Fruit fly (Drosophila melanogaster) whole organism, embryonic: ENCODE data around the gene Cp16.

ENCODE experiments used
- Bteb2 ChIP-seq: fragments of 200-800 bp; sonication (Bioruptor generic); optimal IDR thresholded peaks from 2 replicates; lab custom pipeline; 2016; ENCODE audit warnings: missing biosample characterization, missing genetic modification characterization
- CG10654 ChIP-seq: fragments of 200-800 bp; sonication (Bioruptor generic); optimal IDR thresholded peaks from 2 replicates; lab custom pipeline; 2016; ENCODE audit warnings: missing biosample characterization, missing genetic modification characterization
- CG12104 ChIP-seq: fragments of 200-800 bp; sonication (Bioruptor generic); optimal IDR thresholded peaks from 3 replicates; lab custom pipeline; 2016; ENCODE audit warnings: missing biosample characterization, missing genetic modification characterization
- CG12219 ChIP-seq: fragments of 200-800 bp; sonication (Bioruptor generic); optimal IDR thresholded peaks from 3 replicates; lab custom pipeline; 2018; ENCODE audit warnings: missing biosample characterization, mild to moderate bottlenecking, missing genetic modification characterization
- CG15601 ChIP-seq: fragments of 200-800 bp; sonication (Bioruptor generic); optimal IDR thresholded peaks from 3 replicates; lab custom pipeline; 2019; ENCODE audit warnings: missing biosample characterization, mild to moderate bottlenecking, missing genetic modification characterization, moderate library complexity
- CG1647 ChIP-seq: fragments of 200-800 bp; sonication (Bioruptor generic); optimal IDR thresholded peaks from 3 replicates; lab custom pipeline; 2016; ENCODE audit warnings: missing biosample characterization, missing genetic modification characterization
- CG16863 ChIP-seq: fragments of 200-800 bp; sonication (Bioruptor generic); optimal IDR thresholded peaks from 3 replicates; lab custom pipeline; 2016; ENCODE audit warnings: missing biosample characterization, missing genetic modification characterization
- CG18262 ChIP-seq: fragments of 200-800 bp; optimal IDR thresholded peaks from 3 replicates; lab custom pipeline; 2019; ENCODE audit warnings: missing biosample characterization, mild to moderate bottlenecking, missing genetic modification characterization, moderate library complexity
- CG2120 ChIP-seq: fragments of 200-800 bp; sonication (Bioruptor generic); optimal IDR thresholded peaks from 3 replicates; lab custom pipeline; 2016; ENCODE audit warnings: missing biosample characterization, missing genetic modification characterization
- CG32767 ChIP-seq: fragments of 200-800 bp; sonication (Bioruptor generic); IDR thresholded peaks from 2 replicates; pipeline ENCODE4 v1.3.6; 2022; ENCODE audit warnings: missing biosample characterization, missing genetic modification characterization
- CG33213 ChIP-seq: fragments of 200-800 bp; sonication (Bioruptor generic); optimal IDR thresholded peaks from 3 replicates; lab custom pipeline; 2016; ENCODE audit warnings: missing biosample characterization, missing genetic modification characterization
- CG34376 ChIP-seq: fragments of 200-800 bp; sonication (Bioruptor generic); optimal IDR thresholded peaks from 2 replicates; lab custom pipeline; 2018; ENCODE audit warnings: missing biosample characterization, mild to moderate bottlenecking, missing genetic modification characterization
- CG42726 ChIP-seq: fragments of 200-800 bp; sonication (Bioruptor generic); IDR thresholded peaks from 2 replicates; pipeline ENCODE4 v1.3.6; 2022; ENCODE audit warnings: missing biosample characterization, missing genetic modification characterization; ENCODE audit not compliant: partially characterized antibody
- CG4617 ChIP-seq: fragments of 200-800 bp; sonication (Bioruptor generic); optimal IDR thresholded peaks from 3 replicates; lab custom pipeline; 2016; ENCODE audit warnings: missing biosample characterization, missing genetic modification characterization, borderline replicate concordance
- CG4820 ChIP-seq: fragments of 200-800 bp; sonication (Bioruptor generic); optimal IDR thresholded peaks from 3 replicates; lab custom pipeline; 2016; ENCODE audit warnings: missing biosample characterization, missing genetic modification characterization
- CG5245 ChIP-seq: fragments of 200-800 bp; sonication (Bioruptor generic); optimal IDR thresholded peaks from 3 replicates; lab custom pipeline; 2016; ENCODE audit warnings: missing biosample characterization, missing genetic modification characterization
- CG8281 ChIP-seq: fragments of 200-800 bp; sonication (Bioruptor generic); optimal IDR thresholded peaks from 2 replicates; lab custom pipeline; 2018; ENCODE audit warnings: missing biosample characterization, mild to moderate bottlenecking, missing genetic modification characterization, moderate library complexity
- CG8290 ChIP-seq, 3 experiments: fragments of 200-800 bp; sonication (Bioruptor generic); optimal IDR thresholded peaks; 2 replicates each; lab custom pipeline; 2016 to 2019; ENCODE audit warnings: missing biosample characterization in 3 of 3, missing genetic modification characterization in 3 of 3, mild to moderate bottlenecking in 2 of 3, moderate library complexity in 1 of 3
- CG9609 ChIP-seq: fragments of 200-800 bp; sonication (Bioruptor generic); optimal IDR thresholded peaks from 3 replicates; lab custom pipeline; 2016; ENCODE audit warnings: missing biosample characterization, missing genetic modification characterization
- CG9727 ChIP-seq: fragments of 200-800 bp; sonication (Bioruptor generic); optimal IDR thresholded peaks from 3 replicates; lab custom pipeline; 2017; ENCODE audit warnings: missing biosample characterization, mild to moderate bottlenecking, missing genetic modification characterization
- CkIIα-i1 ChIP-seq: fragments of 200-800 bp; sonication (Bioruptor generic); IDR thresholded peaks from 2 replicates; pipeline ENCODE4 v1.3.6; 2022; ENCODE audit warnings: missing biosample characterization, missing genetic modification characterization
- Dek ChIP-seq: fragments of 200-800 bp; sonication (Bioruptor generic); optimal IDR thresholded peaks from 3 replicates; lab custom pipeline; 2019; ENCODE audit warnings: missing biosample characterization, mild to moderate bottlenecking, missing genetic modification characterization, moderate library complexity
- Elba2 ChIP-seq: fragments of 200-800 bp; sonication (Bioruptor generic); optimal IDR thresholded peaks from 3 replicates; lab custom pipeline; 2016; ENCODE audit warnings: missing biosample characterization, missing genetic modification characterization
- Fer1 ChIP-seq: fragments of 200-800 bp; sonication (Bioruptor generic); optimal IDR thresholded peaks from 2 replicates; lab custom pipeline; 2017; ENCODE audit warnings: missing biosample characterization, mild to moderate bottlenecking, missing genetic modification characterization
- MTF-1 ChIP-seq: fragments of 200-800 bp; sonication (Bioruptor generic); optimal IDR thresholded peaks from 2 replicates; lab custom pipeline; 2018; ENCODE audit warnings: missing biosample characterization, mild to moderate bottlenecking, missing genetic modification characterization, borderline replicate concordance
- TFAM ChIP-seq: fragments of 200-800 bp; sonication (Bioruptor generic); optimal IDR thresholded peaks from 2 replicates; lab custom pipeline; 2017; ENCODE audit warnings: missing biosample characterization, missing genetic modification characterization, inconsistent platforms
- Taf1 ChIP-seq: fragments of 200-800 bp; sonication (Bioruptor generic); IDR thresholded peaks from 2 replicates; pipeline ENCODE4 v1.3.6; 2022; ENCODE audit warnings: missing biosample characterization, missing genetic modification characterization
- amos ChIP-seq: fragments of 200-800 bp; sonication (Bioruptor generic); IDR thresholded peaks from 2 replicates; pipeline ENCODE4 v1.3.6; 2022; ENCODE audit warnings: missing biosample characterization, missing genetic modification characterization; ENCODE audit not compliant: partially characterized antibody
- chm ChIP-seq: fragments of 200-800 bp; sonication (Bioruptor generic); IDR thresholded peaks from 2 replicates; pipeline ENCODE4 v1.3.6; 2022; ENCODE audit warnings: missing biosample characterization, missing genetic modification characterization
- ci ChIP-seq: fragments of 200-800 bp; sonication (Bioruptor generic); IDR thresholded peaks from 3 replicates; pipeline ENCODE4 v1.3.6; 2022; ENCODE audit warnings: missing biosample characterization, missing genetic modification characterization
- dm ChIP-seq: fragments of 200-800 bp; sonication (Bioruptor generic); optimal IDR thresholded peaks from 3 replicates; lab custom pipeline; 2016; ENCODE audit warnings: missing biosample characterization, missing genetic modification characterization
- eyg ChIP-seq: fragments of 200-800 bp; sonication (Bioruptor generic); optimal IDR thresholded peaks from 3 replicates; lab custom pipeline; 2016; ENCODE audit warnings: missing biosample characterization, missing genetic modification characterization
- fd64A ChIP-seq: fragments of 200-800 bp; sonication (Bioruptor generic); optimal IDR thresholded peaks from 3 replicates; lab custom pipeline; 2018; ENCODE audit warnings: missing biosample characterization, mild to moderate bottlenecking, missing genetic modification characterization
- inv ChIP-seq: fragments of 200-800 bp; sonication (Bioruptor generic); IDR thresholded peaks from 2 replicates; pipeline ENCODE4 v1.3.6; 2022; ENCODE audit warnings: missing biosample characterization, missing genetic modification characterization; ENCODE audit not compliant: partially characterized antibody
- jumu ChIP-seq: fragments of 200-800 bp; sonication (Bioruptor generic); optimal IDR thresholded peaks from 3 replicates; lab custom pipeline; 2016; ENCODE audit warnings: missing biosample characterization, missing genetic modification characterization
- onecut ChIP-seq: fragments of 200-800 bp; sonication (Bioruptor generic); IDR thresholded peaks from 2 replicates; pipeline ENCODE4 v1.3.6; 2022; ENCODE audit warnings: missing biosample characterization, missing genetic modification characterization
- org-1 ChIP-seq: fragments of 200-800 bp; sonication (Bioruptor generic); optimal IDR thresholded peaks from 2 replicates; lab custom pipeline; 2017; ENCODE audit warnings: missing biosample characterization, missing genetic modification characterization
- peb ChIP-seq: fragments of 200-800 bp; sonication (Bioruptor generic); IDR thresholded peaks from 2 replicates; pipeline ENCODE4 v1.3.6; 2022; ENCODE audit warnings: missing biosample characterization, missing genetic modification characterization
- pzg ChIP-seq: fragments of 200-800 bp; sonication (Bioruptor generic); optimal IDR thresholded peaks from 3 replicates; lab custom pipeline; 2018; ENCODE audit warnings: missing biosample characterization, mild to moderate bottlenecking, missing genetic modification characterization, moderate library complexity
- row ChIP-seq: fragments of 200-800 bp; sonication (Bioruptor generic); IDR thresholded peaks from 3 replicates; pipeline ENCODE4 v1.3.6; 2022; ENCODE audit warnings: missing biosample characterization, missing genetic modification characterization
- schlank ChIP-seq: fragments of 200-800 bp; sonication (Bioruptor generic); optimal IDR thresholded peaks from 2 replicates; lab custom pipeline; 2018; ENCODE audit warnings: missing biosample characterization, mild to moderate bottlenecking, missing genetic modification characterization
- sima ChIP-seq: fragments of 200-800 bp; sonication (Bioruptor generic); optimal IDR thresholded peaks from 2 replicates; lab custom pipeline; 2016; ENCODE audit warnings: missing biosample characterization, missing genetic modification characterization
- sisA ChIP-seq: fragments of 200-800 bp; sonication (Bioruptor generic); IDR thresholded peaks from 2 replicates; pipeline ENCODE4 v1.3.6; 2022; ENCODE audit warnings: missing biosample characterization, missing genetic modification characterization
- sna ChIP-seq: fragments of 200-800 bp; sonication (Bioruptor generic); IDR thresholded peaks from 2 replicates; pipeline ENCODE4 v1.3.6; 2022; ENCODE audit warnings: missing biosample characterization, missing genetic modification characterization; ENCODE audit not compliant: partially characterized antibody
- tap ChIP-seq: fragments of 200-800 bp; optimal IDR thresholded peaks from 3 replicates; lab custom pipeline; 2019; ENCODE audit warnings: missing biosample characterization, mild to moderate bottlenecking, missing genetic modification characterization, moderate library complexity
- tin ChIP-seq: fragments of 200-800 bp; sonication (Bioruptor generic); optimal IDR thresholded peaks from 3 replicates; lab custom pipeline; 2016; ENCODE audit warnings: missing biosample characterization, missing genetic modification characterization
- tx ChIP-seq: fragments of 200-800 bp; sonication (Bioruptor generic); optimal IDR thresholded peaks from 2 replicates; lab custom pipeline; 2016; ENCODE audit warnings: missing biosample characterization, missing genetic modification characterization
- vfl ChIP-seq: fragments of 200-800 bp; sonication (Bioruptor generic); optimal IDR thresholded peaks from 2 replicates; lab custom pipeline; 2016; ENCODE audit warnings: missing biosample characterization, missing genetic modification characterization
- vvl ChIP-seq: fragments of 200-800 bp; sonication (Bioruptor generic); IDR thresholded peaks from 2 replicates; pipeline ENCODE4 v1.3.6; 2022; ENCODE audit warnings: missing biosample characterization, missing genetic modification characterization
- zf30C ChIP-seq: fragments of 200-800 bp; sonication (Bioruptor generic); optimal IDR thresholded peaks from 3 replicates; lab custom pipeline; 2018; ENCODE audit warnings: missing biosample characterization, mild to moderate bottlenecking, missing genetic modification characterization

Gene Cp16

DNA sequence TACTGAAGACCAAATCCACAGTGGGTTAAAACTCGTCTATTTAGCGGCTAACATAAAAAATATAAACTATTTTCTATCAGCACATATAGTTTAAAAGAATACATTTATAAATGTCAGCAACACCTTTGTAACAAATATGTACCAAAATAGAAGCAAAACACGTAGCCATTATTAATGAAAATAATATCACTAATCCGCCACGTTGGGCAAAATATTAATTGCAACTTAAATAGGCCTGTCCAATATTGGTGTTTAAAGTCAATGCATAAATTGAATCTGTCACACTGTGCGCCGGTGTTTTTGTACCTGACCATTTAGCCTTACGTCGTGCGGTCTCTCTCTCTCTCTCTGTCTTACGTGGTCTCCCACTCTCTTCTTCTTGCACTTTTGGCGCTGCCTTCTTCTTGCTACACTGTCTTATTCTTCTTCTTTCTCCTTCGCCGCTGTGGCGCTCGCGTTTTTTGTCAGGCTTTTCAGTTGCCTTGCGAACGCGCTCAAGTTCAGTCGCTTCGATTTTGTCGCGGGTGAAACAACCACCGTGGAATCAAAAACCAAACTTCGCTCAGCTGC is 34.3 kb downstream of the Cp16 start (continued):
- TF ChIP-seq sna (GFP tag; lab: Robert Waterston, UW) = no peak
- peak; percentile 43; the same call in 1 of the 2 replicates for TF ChIP-seq inv (GFP tag; lab: Robert Waterston, UW)
- TF ChIP-seq CG32767 (GFP tag; lab: Robert Waterston, UW) = peak; percentile 96
- peak; percentile 92 for TF ChIP-seq tap (tag; lab: Kevin White, UChicago)
- peak; percentile 91 for TF ChIP-seq CG9727 (GFP tag; lab: Kevin White, UChicago)
- peak; percentile 66 for TF ChIP-seq CG34376 (GFP tag; lab: Kevin White, UChicago)
- TF ChIP-seq Dek (tag; lab: Kevin White, UChicago) = peak; percentile 96
- peak; percentile 98 for TF ChIP-seq Bteb2
- TF ChIP-seq onecut = peak; percentile 91
- peak; percentile 93 for TF ChIP-seq CG12104 (GFP tag; lab: Kevin White, UChicago)
- peak; percentile 97 for TF ChIP-seq vfl
- TF ChIP-seq eyg = peak; percentile 81
- TF ChIP-seq CG10654 (GFP tag; lab: Kevin White, UChicago) = peak; percentile 94
- peak; percentile 91 for TF ChIP-seq chm
- TF ChIP-seq CG16863 (GFP tag; lab: Kevin White, UChicago) = peak; percentile 98
- peak; percentile 26 for TF ChIP-seq pzg (GFP tag; lab: Kevin White, UChicago)
- peak; percentile 95 for TF ChIP-seq Taf1
- TF ChIP-seq fd64A (GFP tag; lab: Kevin White, UChicago) = peak; percentile 95
- peak; percentile 86 for TF ChIP-seq TFAM (GFP tag; lab: Kevin White, UChicago)
- TF ChIP-seq ci (GFP tag; lab: Robert Waterston, UW) = peak; percentile 97
- peak; percentile 98 for TF ChIP-seq CG9609 (GFP tag; lab: Kevin White, UChicago)
- TF ChIP-seq MTF-1 (GFP tag; lab: Kevin White, UChicago) = peak; percentile 88
- peak; percentile 97 for TF ChIP-seq tx
- peak; percentile 75 for TF ChIP-seq CG8290 (GFP tag; optimal IDR thresholded peaks at IDR 0.05; lab: Kevin White, UChicago)
- TF ChIP-seq CG8290 (tag; optimal IDR thresholded peaks at IDR 0.05; lab: Kevin White, UChicago) = peak; percentile 93 to 95
- peak; percentile 92 for TF ChIP-seq CG1647 (GFP tag; lab: Kevin White, UChicago)
- TF ChIP-seq CG15601 = peak; percentile 97
- TF ChIP-seq CG5245 (GFP tag; lab: Kevin White, UChicago) = peak; percentile 95
- peak; percentile 97 for TF ChIP-seq CG4617
- TF ChIP-seq org-1 (GFP tag; lab: Kevin White, UChicago) = peak; percentile 99
- peak; percentile 98 for TF ChIP-seq sisA
- TF ChIP-seq amos (GFP tag; lab: Robert Waterston, UW) = peak; percentile 28; the same call in 1 of the 2 replicates
- TF ChIP-seq CG4820 (GFP tag; lab: Kevin White, UChicago) = peak; percentile 97
- TF ChIP-seq Elba2 (GFP tag; lab: Kevin White, UChicago) = peak; percentile 74
- TF ChIP-seq CG12219 (GFP tag; lab: Kevin White, UChicago) = peak; percentile 98
- TF ChIP-seq zf30C (GFP tag; lab: Kevin White, UChicago) = no peak
- TF ChIP-seq peb (GFP tag; lab: Robert Waterston, UW) = peak; percentile 97
- TF ChIP-seq tin (GFP tag; lab: Kevin White, UChicago) = peak; percentile 98
- peak; percentile 65 for TF ChIP-seq sima (GFP tag; lab: Kevin White, UChicago)
- peak; percentile 99 for TF ChIP-seq CG18262 (tag; lab: Kevin White, UChicago)
- peak; percentile 93 for TF ChIP-seq dm (GFP tag; lab: Kevin White, UChicago)
- TF ChIP-seq vvl = peak; percentile 97
- TF ChIP-seq row (GFP tag; lab: Robert Waterston, UW) = peak; percentile 98
- TF ChIP-seq CG8281 = peak; percentile 64
- TF ChIP-seq CG42726 (GFP tag; lab: Robert Waterston, UW) = peak; percentile 39; the same call in 1 of the 2 replicates
- TF ChIP-seq CkIIα-i1 = 0 out of 2 replicates have a peak, but pooled peaks have one; percentile 42
- TF ChIP-seq Fer1 (GFP tag; lab: Kevin White, UChicago) = peak; percentile 98
- TF ChIP-seq CG33213 (GFP tag; lab: Kevin White, UChicago) = peak; percentile 86
- TF ChIP-seq schlank = peak; percentile 94
- peak; percentile 98 for TF ChIP-seq jumu (GFP tag; lab: Kevin White, UChicago)
- peak; percentile 99 for TF ChIP-seq CG2120 (GFP tag; lab: Kevin White, UChicago)
